Worm (Caenorhabditis elegans) whole organism, L4 larva: ENCODE results near the gene taf-13.
A peak's percentile ranks its signal among the peaks of the same experiment; 100 is the strongest.

ENCODE experiments used
- F10B5.3 ChIP-seq: sonication (generic microtip); optimal IDR thresholded peaks from 2 replicates; lab custom pipeline; 2016; ENCODE audit warnings: mild to moderate bottlenecking, missing genetic modification characterization, missing compliant biosample characterization
- F44E2.7 ChIP-seq: fragments of 200-800 bp; sonication (Bioruptor generic); IDR thresholded peaks from 2 replicates; pipeline ENCODE4 v2.1.2; 2022; ENCODE audit warnings: missing genetic modification characterization, missing compliant biosample characterization
- R02D3.7 ChIP-seq: fragments of 150-350 bp; sonication (generic microtip); optimal IDR thresholded peaks from 3 replicates; lab custom pipeline; 2014; ENCODE audit warnings: missing biosample characterization, missing genetic modification characterization
- T20F7.1 ChIP-seq: fragments of 200-800 bp; sonication (Bioruptor generic); optimal IDR thresholded peaks from 2 replicates; lab custom pipeline; 2018; ENCODE audit warnings: mild to moderate bottlenecking, missing genetic modification characterization, missing compliant biosample characterization
- Y5F2A.4 ChIP-seq: fragments of 200-800 bp; sonication (Bioruptor generic); optimal IDR thresholded peaks from 2 replicates; lab custom pipeline; 2018; ENCODE audit warnings: mild to moderate bottlenecking, missing genetic modification characterization, missing compliant biosample characterization
- Y75B8A.6 ChIP-seq: fragments of 200-800 bp; sonication (Bioruptor generic); IDR thresholded peaks from 2 replicates; pipeline ENCODE4 v1.3.6; 2022; ENCODE audit warnings: missing genetic modification reagents, missing genetic modification characterization, missing compliant biosample characterization
- aha-1 ChIP-seq: fragments of 150-350 bp; peaks from one replicate; lab custom pipeline; 2014; ENCODE audit warnings: missing biosample characterization, missing genetic modification characterization
- aly-2 ChIP-seq: sonication (generic microtip); optimal IDR thresholded peaks from 2 replicates; lab custom pipeline; 2018; ENCODE audit warnings: missing biosample characterization, missing genetic modification characterization
- attf-4 ChIP-seq: sonication (generic microtip); optimal IDR thresholded peaks from 3 replicates; lab custom pipeline; 2017; ENCODE audit warnings: missing biosample characterization, missing genetic modification characterization
- ceh-20 ChIP-seq: fragments of 200-800 bp; sonication (Bioruptor generic); IDR thresholded peaks from 2 replicates; pipeline ENCODE4 v1.3.6; 2022; ENCODE audit warnings: missing genetic modification reagents, missing genetic modification characterization, missing compliant biosample characterization
- daf-16 ChIP-seq, 3 experiments: sonication (generic microtip); optimal IDR thresholded peaks; 2 replicates each; lab custom pipeline; 2016 to 2017; ENCODE audit warnings: missing genetic modification characterization in 3 of 3, missing genetic modification reagents in 3 of 3, mild to moderate bottlenecking in 2 of 3, missing compliant biosample characterization in 2 of 3, missing biosample characterization in 1 of 3, moderate library complexity in 1 of 3
- daf-19 ChIP-seq: fragments of 200-800 bp; sonication (Bioruptor generic); conservative IDR thresholded peaks from 2 replicates; pipeline ENCODE4 v1.3.6; 2022; ENCODE audit warnings: missing genetic modification characterization, missing compliant biosample characterization
- dmd-6 ChIP-seq: fragments of 200-800 bp; sonication (Bioruptor generic); IDR thresholded peaks from 2 replicates; pipeline ENCODE4 v1.3.6; 2022; ENCODE audit warnings: missing genetic modification reagents, missing genetic modification characterization, missing compliant biosample characterization
- dmd-9 ChIP-seq: fragments of 200-800 bp; sonication (Bioruptor generic); IDR thresholded peaks from 2 replicates; pipeline ENCODE4 v1.3.6; 2022; ENCODE audit warnings: missing genetic modification reagents, missing genetic modification characterization, missing compliant biosample characterization
- duxl-1 ChIP-seq: sonication (generic microtip); optimal IDR thresholded peaks from 2 replicates; lab custom pipeline; 2016; ENCODE audit warnings: mild to moderate bottlenecking, missing genetic modification characterization, moderate library complexity, missing compliant biosample characterization; ENCODE audit not compliant: poor library complexity
- dve-1 ChIP-seq: sonication (generic microtip); optimal IDR thresholded peaks from 2 replicates; lab custom pipeline; 2017; ENCODE audit warnings: antibody characterized with exemption, mild to moderate bottlenecking, missing genetic modification characterization, missing compliant biosample characterization; ENCODE audit not compliant: insufficient read depth
- egl-43 ChIP-seq: fragments of 200-800 bp; sonication (Bioruptor generic); IDR thresholded peaks from 2 replicates; pipeline ENCODE4 v1.3.6; 2022; ENCODE audit warnings: missing genetic modification reagents, missing genetic modification characterization, missing compliant biosample characterization
- gei-8 ChIP-seq: fragments of 200-800 bp; sonication (Bioruptor generic); optimal IDR thresholded peaks from 2 replicates; lab custom pipeline; 2018; ENCODE audit warnings: mild to moderate bottlenecking, missing genetic modification characterization, missing compliant biosample characterization
- hif-1 ChIP-seq, 2 experiments: sonication (generic microtip); optimal IDR thresholded peaks; 2 replicates each; lab custom pipeline; 2016 to 2017; ENCODE audit warnings: missing compliant biosample characterization in 2 of 2, missing genetic modification characterization in 2 of 2, missing genetic modification reagents in 2 of 2, missing genotype in 2 of 2, mild to moderate bottlenecking in 1 of 2
- hlh-11 ChIP-seq: fragments of 200-800 bp; sonication (Bioruptor generic); optimal IDR thresholded peaks from 2 replicates; lab custom pipeline; 2018; ENCODE audit warnings: mild to moderate bottlenecking, missing genetic modification characterization, missing compliant biosample characterization
- hmg-1.1 ChIP-seq: fragments of 200-800 bp; sonication (Bioruptor generic); IDR thresholded peaks from 2 replicates; pipeline ENCODE4 v1.3.6; 2022; ENCODE audit warnings: missing genetic modification reagents, missing genetic modification characterization, missing compliant biosample characterization
- lin-15B ChIP-seq: fragments of 150-350 bp; sonication (generic microtip); optimal IDR thresholded peaks from 3 replicates; lab custom pipeline; 2014; ENCODE audit warnings: missing biosample characterization, missing genetic modification characterization
- lin-38 ChIP-seq: fragments of 200-800 bp; sonication (Bioruptor generic); IDR thresholded peaks from 2 replicates; pipeline ENCODE4 v1.3.6; 2022; ENCODE audit warnings: missing genetic modification reagents, missing genetic modification characterization, missing compliant biosample characterization
- lin-39 ChIP-seq: fragments of 150-350 bp; optimal IDR thresholded peaks from 2 replicates; lab custom pipeline; 2014; ENCODE audit warnings: missing biosample characterization, missing genetic modification reagents, missing genetic modification characterization
- mdt-29 ChIP-seq: fragments of 200-800 bp; sonication (Bioruptor generic); IDR thresholded peaks from 2 replicates; pipeline ENCODE4 v1.3.6; 2022; ENCODE audit warnings: missing genetic modification reagents, missing genetic modification characterization, missing compliant biosample characterization
- mep-1 ChIP-seq: fragments of 150-350 bp; sonication (generic microtip); optimal IDR thresholded peaks from 3 replicates; lab custom pipeline; 2014; ENCODE audit warnings: missing biosample characterization, missing genetic modification characterization
- mxl-2 ChIP-seq: fragments of 200-800 bp; sonication (Bioruptor generic); conservative IDR thresholded peaks from 2 replicates; pipeline ENCODE4 v1.3.6; 2022; ENCODE audit warnings: missing genetic modification reagents, missing genetic modification characterization, missing compliant biosample characterization
- mxl-3 ChIP-seq: fragments of 200-800 bp; sonication (Bioruptor generic); optimal IDR thresholded peaks from 2 replicates; lab custom pipeline; 2018; ENCODE audit warnings: mild to moderate bottlenecking, missing genetic modification characterization, missing compliant biosample characterization
- nhr-10 ChIP-seq: fragments of 150-350 bp; optimal IDR thresholded peaks from 2 replicates; lab custom pipeline; 2014; ENCODE audit warnings: missing biosample characterization, missing genetic modification characterization
- nhr-102 ChIP-seq: sonication (generic microtip); optimal IDR thresholded peaks from 2 replicates; lab custom pipeline; 2016; ENCODE audit warnings: mild to moderate bottlenecking, missing genetic modification characterization, moderate library complexity, missing compliant biosample characterization
- nhr-28 ChIP-seq: fragments of 150-350 bp; optimal IDR thresholded peaks from 2 replicates; lab custom pipeline; 2014; ENCODE audit warnings: missing biosample characterization, missing genetic modification characterization
- nhr-41 ChIP-seq: fragments of 200-800 bp; sonication (Bioruptor generic); IDR thresholded peaks from 2 replicates; pipeline ENCODE4 v1.3.6; 2022; ENCODE audit warnings: missing genetic modification reagents, missing genetic modification characterization, missing compliant biosample characterization
- nhr-48 ChIP-seq: sonication (generic microtip); optimal IDR thresholded peaks from 2 replicates; lab custom pipeline; 2016; ENCODE audit warnings: mild to moderate bottlenecking, missing genetic modification characterization, missing compliant biosample characterization
- nhr-77 ChIP-seq: fragments of 150-350 bp; optimal IDR thresholded peaks from 2 replicates; lab custom pipeline; 2014; ENCODE audit warnings: missing biosample characterization, missing genetic modification characterization
- php-3 ChIP-seq: fragments of 200-800 bp; sonication (Bioruptor generic); IDR thresholded peaks from 2 replicates; pipeline ENCODE4 v1.3.6; 2022; ENCODE audit warnings: missing genetic modification reagents, missing genetic modification characterization, missing compliant biosample characterization
- rbr-2 ChIP-seq: sonication (generic microtip); optimal IDR thresholded peaks from 2 replicates; lab custom pipeline; 2016; ENCODE audit warnings: missing genotype, missing genetic modification characterization, missing compliant biosample characterization
- saeg-2 ChIP-seq: fragments of 200-800 bp; sonication (Bioruptor generic); IDR thresholded peaks from 2 replicates; pipeline ENCODE4 v1.3.6; 2022; ENCODE audit warnings: missing genetic modification reagents, missing genetic modification characterization, missing compliant biosample characterization
- sdz-12 ChIP-seq: fragments of 200-800 bp; sonication (Bioruptor generic); optimal IDR thresholded peaks from 2 replicates; lab custom pipeline; 2018; ENCODE audit warnings: mild to moderate bottlenecking, missing genetic modification characterization, missing compliant biosample characterization
- set-16 ChIP-seq: fragments of 200-800 bp; sonication (Bioruptor generic); IDR thresholded peaks from 2 replicates; pipeline ENCODE4 v1.3.6; 2022; ENCODE audit warnings: missing genetic modification reagents, missing genetic modification characterization, missing compliant biosample characterization
- spr-1 ChIP-seq: sonication (generic microtip); optimal IDR thresholded peaks from 2 replicates; lab custom pipeline; 2016; ENCODE audit warnings: mild to moderate bottlenecking, missing genetic modification characterization, missing compliant biosample characterization
- tra-1 ChIP-seq: fragments of 200-800 bp; sonication (Bioruptor generic); IDR thresholded peaks from 2 replicates; pipeline ENCODE4 v1.3.6; 2022; ENCODE audit warnings: missing genetic modification reagents, missing genetic modification characterization, missing compliant biosample characterization
- unc-39 ChIP-seq: sonication (generic microtip); optimal IDR thresholded peaks from 2 replicates; lab custom pipeline; 2017; ENCODE audit warnings: missing biosample characterization, missing genetic modification characterization
- zag-1 ChIP-seq: fragments of 150-350 bp; optimal IDR thresholded peaks from 2 replicates; lab custom pipeline; 2014; ENCODE audit warnings: missing biosample characterization, missing genetic modification characterization
- zfp-3 ChIP-seq: fragments of 200-800 bp; sonication (Bioruptor generic); conservative IDR thresholded peaks from 2 replicates; pipeline ENCODE4 v1.3.6; 2022; ENCODE audit warnings: missing genetic modification reagents, missing genetic modification characterization, missing compliant biosample characterization
- ztf-11 ChIP-seq: fragments of 150-350 bp; optimal IDR thresholded peaks from 2 replicates; lab custom pipeline; 2014; ENCODE audit warnings: missing biosample characterization, missing genetic modification characterization

The taf-13 gene

DNA sequence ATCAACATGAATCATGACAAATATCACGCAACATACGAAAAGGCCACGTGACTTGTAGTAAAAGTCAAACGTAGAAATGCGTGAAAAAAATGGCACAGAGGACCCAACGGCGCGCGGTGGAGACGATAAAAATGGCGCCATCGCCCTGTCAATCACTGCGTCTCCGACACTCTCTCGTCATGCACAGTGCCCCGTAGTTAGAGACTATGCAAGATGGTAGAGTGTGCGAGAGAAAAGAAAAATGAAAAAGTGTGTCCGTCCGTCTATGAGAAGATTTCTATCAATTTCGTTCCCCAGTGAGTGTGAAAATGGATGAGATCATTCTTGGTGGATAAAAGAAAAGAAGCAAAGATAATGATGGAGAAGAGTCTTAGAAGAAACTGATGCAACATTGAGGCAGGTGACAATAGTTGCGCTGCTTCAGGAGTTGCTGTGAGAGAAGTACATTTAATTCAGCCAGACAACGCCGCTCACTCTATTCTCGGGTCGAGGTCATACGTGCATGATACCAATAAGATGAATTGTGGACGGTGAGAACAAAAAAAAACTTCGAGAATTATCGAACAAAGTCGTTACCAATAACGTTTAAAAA, 49.8 kb downstream of the taf-13 start (continued):
- no peak for TF ChIP-seq unc-39
- TF ChIP-seq nhr-102, result peak; percentile 40
- TF ChIP-seq nhr-28, result peak; percentile 73
- TF ChIP-seq dmd-9 (GFP tag; lab: Robert Waterston, UW), result no peak
- TF ChIP-seq aha-1 (tag; lab: Kevin White, UChicago), result peak; percentile 94
- peak; percentile 57 for TF ChIP-seq duxl-1 (tag; lab: Kevin White, UChicago)
- 0 out of 2 replicates have a peak, but pooled peaks have one; percentile 8 for TF ChIP-seq mxl-2 (GFP tag; lab: Robert Waterston, UW)
- TF ChIP-seq ztf-11, result no peak
- TF ChIP-seq mep-1 (tag; lab: Kevin White, UChicago), result peak; percentile 72
- TF ChIP-seq sdz-12 (GFP tag; lab: Kevin White, UChicago), result no peak
- TF ChIP-seq nhr-77 (tag; lab: Kevin White, UChicago), result peak; percentile 49
- TF ChIP-seq rbr-2, result no peak
- peak; percentile 56 for TF ChIP-seq tra-1 (GFP tag; lab: Robert Waterston, UW)
- TF ChIP-seq set-16, result no peak
- TF ChIP-seq attf-4 (tag; lab: Kevin White, UChicago), result no peak
- peak; percentile 14; the same call in 1 of the 2 replicates for TF ChIP-seq ceh-20 (GFP tag; lab: Robert Waterston, UW)
- TF ChIP-seq zag-1 (tag; lab: Kevin White, UChicago), result no peak
- peak; percentile 60 for TF ChIP-seq dve-1 (tag; lab: Kevin White, UChicago)
- TF ChIP-seq saeg-2, result peak; percentile 70
- no peak for TF ChIP-seq Y5F2A.4 (GFP tag; lab: Kevin White, UChicago)
- TF ChIP-seq aly-2, result no peak
- TF ChIP-seq nhr-41 (GFP tag; lab: Robert Waterston, UW), result peak; percentile 52; the same call in 1 of the 2 replicates
- peak; percentile 85 for TF ChIP-seq mdt-29 (GFP tag; lab: Robert Waterston, UW)
- TF ChIP-seq php-3, result peak; percentile 67
- no peak for TF ChIP-seq F10B5.3
- TF ChIP-seq nhr-48, result peak; percentile 69
- peak; percentile 85 for TF ChIP-seq hlh-11 (tag; lab: Kevin White, UChicago)
- TF ChIP-seq lin-38 (GFP tag; lab: Robert Waterston, UW), result peak; percentile 48
- peak in 1 of 2 experiments; percentile 26 for TF ChIP-seq daf-16 (GFP tag; optimal IDR thresholded peaks at IDR 0.05; lab: Kevin White, UChicago)
- peak; percentile 26 for TF ChIP-seq daf-16 (tag; optimal IDR thresholded peaks at IDR 0.05; lab: Kevin White, UChicago)
- TF ChIP-seq Y75B8A.6 (GFP tag; lab: Robert Waterston, UW), result no peak
- TF ChIP-seq daf-19 (GFP tag; lab: Robert Waterston, UW), result 0 out of 2 replicates have a peak, but pooled peaks have one; percentile 9
- no peak for TF ChIP-seq F44E2.7
- peak; percentile 85 for TF ChIP-seq dmd-6 (GFP tag; lab: Robert Waterston, UW)
- no peak for TF ChIP-seq lin-15B (tag; lab: Kevin White, UChicago)
- TF ChIP-seq hif-1 (tag; optimal IDR thresholded peaks at IDR 0.05; lab: Kevin White, UChicago), result peak in 1 of 2 experiments; percentile 49
- peak; percentile 35 for TF ChIP-seq spr-1 (tag; lab: Kevin White, UChicago)
- peak; percentile 31 for TF ChIP-seq zfp-3 (GFP tag; lab: Robert Waterston, UW)
- no peak for TF ChIP-seq R02D3.7 (tag; lab: Kevin White, UChicago)
- peak; percentile 3; the same call in 1 of the 2 replicates for TF ChIP-seq egl-43 (GFP tag; lab: Robert Waterston, UW)
- TF ChIP-seq nhr-10 (tag; lab: Kevin White, UChicago), result peak; percentile 79
- peak; percentile 25 for TF ChIP-seq mxl-3 (GFP tag; lab: Kevin White, UChicago)
- peak; percentile 57; the same call in 1 of the 2 replicates for TF ChIP-seq hmg-1.1 (GFP tag; lab: Robert Waterston, UW)
- no peak for TF ChIP-seq lin-39 (tag; lab: Kevin White, UChicago)
- TF ChIP-seq gei-8 (GFP tag; lab: Kevin White, UChicago), result no peak
- peak; percentile 6 for TF ChIP-seq T20F7.1 (GFP tag; lab: Kevin White, UChicago)
